Worm (Caenorhabditis elegans) whole organism, early embryonic: ENCODE results near the gene H35N09.2.
A peak's percentile ranks its signal among the peaks of the same experiment; 100 is the strongest.

ENCODE experiments used
- B0310.2 ChIP-seq: sonication (generic microtip); optimal IDR thresholded peaks from 2 replicates; lab custom pipeline; 2016; ENCODE audit warnings: mild to moderate bottlenecking, missing genetic modification characterization, missing compliant biosample characterization
- F13C5.2 ChIP-seq: sonication (generic microtip); optimal IDR thresholded peaks from 2 replicates; lab custom pipeline; 2017; ENCODE audit warnings: mild to moderate bottlenecking, missing genetic modification characterization, inconsistent platforms, missing compliant biosample characterization
- aly-1 ChIP-seq: sonication (generic microtip); optimal IDR thresholded peaks from 2 replicates; lab custom pipeline; 2016; ENCODE audit warnings: missing genetic modification characterization, missing compliant biosample characterization
- ama-1 ChIP-seq: fragments of 150-350 bp; optimal IDR thresholded peaks from 2 replicates; lab custom pipeline; 2014
- ceh-13 ChIP-seq: fragments of 200-800 bp; sonication (Bioruptor generic); optimal IDR thresholded peaks from 2 replicates; lab custom pipeline; 2018; ENCODE audit warnings: mild to moderate bottlenecking, missing genetic modification characterization, missing compliant biosample characterization
- ceh-36 ChIP-seq: sonication (generic microtip); optimal IDR thresholded peaks from 2 replicates; lab custom pipeline; 2016; ENCODE audit warnings: missing genetic modification characterization, inconsistent platforms, missing compliant biosample characterization
- ets-7 ChIP-seq: sonication (generic microtip); optimal IDR thresholded peaks from 2 replicates; lab custom pipeline; 2016; ENCODE audit warnings: missing genotype, missing genetic modification characterization, missing compliant biosample characterization
- flt-1 ChIP-seq: fragments of 200-800 bp; sonication (Bioruptor generic); IDR thresholded peaks from 2 replicates; pipeline ENCODE4 v1.3.6; 2022; ENCODE audit warnings: missing genetic modification characterization, missing compliant biosample characterization
- hmbx-1 ChIP-seq: sonication (generic microtip); optimal IDR thresholded peaks from 2 replicates; lab custom pipeline; 2016; ENCODE audit warnings: mild to moderate bottlenecking, missing genetic modification characterization, missing compliant biosample characterization
- hmg-4 ChIP-seq: fragments of 200-800 bp; sonication (Bioruptor generic); optimal IDR thresholded peaks from 2 replicates; lab custom pipeline; 2018; ENCODE audit warnings: mild to moderate bottlenecking, missing genetic modification characterization, missing compliant biosample characterization
- hnd-1 ChIP-seq: sonication (generic microtip); optimal IDR thresholded peaks from 2 replicates; lab custom pipeline; 2016; ENCODE audit warnings: missing genetic modification characterization, missing compliant biosample characterization
- pes-1 ChIP-seq: fragments of 200-800 bp; sonication (Bioruptor generic); IDR thresholded peaks from 2 replicates; pipeline ENCODE4 v1.3.6; 2022; ENCODE audit warnings: missing genetic modification reagents, missing genetic modification characterization, missing compliant biosample characterization
- scrt-1 ChIP-seq: fragments of 200-800 bp; sonication (Bioruptor generic); IDR thresholded peaks from 2 replicates; pipeline ENCODE4 v1.3.6; 2022; ENCODE audit warnings: missing genetic modification characterization, missing compliant biosample characterization
- sea-1 ChIP-seq: fragments of 200-800 bp; sonication (Bioruptor generic); conservative IDR thresholded peaks from 2 replicates; pipeline ENCODE4 v1.3.6; 2022; ENCODE audit warnings: missing genetic modification characterization, missing compliant biosample characterization
- tbx-11 ChIP-seq: fragments of 200-800 bp; sonication (Bioruptor generic); IDR thresholded peaks from 2 replicates; pipeline ENCODE4 v1.3.6; 2022; ENCODE audit warnings: missing genetic modification characterization, missing compliant biosample characterization
- tbx-37 ChIP-seq: fragments of 200-800 bp; sonication (Bioruptor generic); conservative IDR thresholded peaks from 2 replicates; pipeline ENCODE4 v1.3.6; 2022; ENCODE audit warnings: missing genetic modification reagents, missing genetic modification characterization, missing compliant biosample characterization
- tra-4 ChIP-seq: sonication (generic microtip); optimal IDR thresholded peaks from 2 replicates; lab custom pipeline; 2017; ENCODE audit warnings: missing genetic modification characterization, missing compliant biosample characterization

H35N09.2 gene

ce11 chrX:8562586-8562985 is 42.3 kb downstream of the H35N09.2 start:
- TF ChIP-seq sea-1 (GFP tag; lab: Robert Waterston, UW) (no peak), pes-1 (GFP tag; lab: Robert Waterston, UW) (no peak), ceh-36 (tag; lab: Kevin White, UChicago) (no peak), flt-1 (no peak), aly-1 (no peak), F13C5.2 (tag; lab: Kevin White, UChicago) (no peak), ceh-13 (GFP tag; lab: Kevin White, UChicago) (no peak), B0310.2 (tag; lab: Kevin White, UChicago) (no peak), tbx-11 (no peak), hmbx-1 (no peak), hmg-4 (GFP tag; lab: Kevin White, UChicago) (no peak), hnd-1 (tag; lab: Kevin White, UChicago) (no peak), tra-4 (tag; lab: Kevin White, UChicago) (no peak), scrt-1 (GFP tag; lab: Robert Waterston, UW) (no peak), tbx-37 (no peak), ama-1 (lab: Kevin White, UChicago) (no peak), ets-7 (tag; lab: Kevin White, UChicago) (no peak)

DNA sequence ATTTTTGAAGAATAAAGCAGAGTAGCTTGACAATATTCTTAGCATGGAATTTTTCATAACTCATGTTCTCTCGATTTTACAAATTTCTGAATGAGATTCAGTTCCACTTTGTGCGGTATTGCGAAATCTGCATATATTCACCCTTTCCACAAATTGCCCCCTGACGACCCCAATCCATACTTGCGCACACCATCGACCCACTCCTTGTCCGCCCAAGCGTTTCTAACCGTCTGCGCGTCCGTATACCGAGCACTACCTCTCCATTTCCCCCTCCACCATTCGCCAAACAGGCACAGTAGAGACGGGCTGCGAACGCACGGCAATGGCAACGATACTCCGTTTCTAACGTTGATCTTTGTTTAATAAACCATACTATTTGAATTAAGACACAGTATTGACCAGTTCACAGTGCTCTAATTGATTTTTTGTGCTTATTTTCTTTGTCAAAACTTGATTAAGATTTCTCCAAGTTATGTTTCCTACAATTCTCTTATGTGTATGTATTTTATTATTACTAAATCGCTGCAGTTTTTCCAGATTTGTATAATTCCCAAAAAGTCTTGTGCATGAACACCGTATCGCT is 48.2 kb downstream of the H35N09.2 start, which contains the start of gene utx-1:
TSS of gene utx-1 (plus strand) at position 533 of the 583 bp plus-strand sequence.
- TF ChIP-seq hmg-4 (GFP tag; lab: Kevin White, UChicago), result peak; percentile 43
- TF ChIP-seq aly-1, result peak; percentile 43
- no peak for TF ChIP-seq ets-7 (tag; lab: Kevin White, UChicago)
- peak; percentile 45 for TF ChIP-seq F13C5.2 (tag; lab: Kevin White, UChicago)

ce11 chrX:8554029-8554428 is 50.8 kb downstream of the H35N09.2 start:
- TF ChIP-seq F13C5.2 (tag; lab: Kevin White, UChicago), result no peak
- TF ChIP-seq sea-1 (GFP tag; lab: Robert Waterston, UW), result no peak
- no peak for TF ChIP-seq tbx-11
- no peak for TF ChIP-seq hmg-4 (GFP tag; lab: Kevin White, UChicago)
- TF ChIP-seq ceh-36 (tag; lab: Kevin White, UChicago), result no peak
- TF ChIP-seq tra-4 (tag; lab: Kevin White, UChicago), result no peak
- no peak for TF ChIP-seq B0310.2 (tag; lab: Kevin White, UChicago)
- TF ChIP-seq tbx-37, result no peak
- no peak for TF ChIP-seq pes-1 (GFP tag; lab: Robert Waterston, UW)
- TF ChIP-seq ama-1 (lab: Kevin White, UChicago), result no peak
- no peak for TF ChIP-seq hmbx-1
- no peak for TF ChIP-seq scrt-1 (GFP tag; lab: Robert Waterston, UW)
- TF ChIP-seq ceh-13 (GFP tag; lab: Kevin White, UChicago), result no peak
- no peak for TF ChIP-seq ets-7 (tag; lab: Kevin White, UChicago)
- no peak for TF ChIP-seq hnd-1 (tag; lab: Kevin White, UChicago)
- no peak for TF ChIP-seq flt-1
